Fruit fly (Drosophila melanogaster) whole organism, embryonic: Measurements from ENCODE around the gene mirr.

Experiments used
- CG6765 ChIP-seq: fragments of 200-800 bp; sonication (Bioruptor generic); optimal IDR thresholded peaks from 3 replicates; lab custom pipeline; 2017; ENCODE audit warnings: missing biosample characterization, mild to moderate bottlenecking, missing genetic modification characterization
- Jarid2 ChIP-seq: fragments of 200-800 bp; sonication (Bioruptor generic); optimal IDR thresholded peaks from 3 replicates; lab custom pipeline; 2017; ENCODE audit warnings: mild to moderate bottlenecking, missing biosample characterization, missing genetic modification reagents, missing genetic modification characterization
- Sox102F ChIP-seq: fragments of 200-800 bp; sonication (Bioruptor generic); optimal IDR thresholded peaks from 2 replicates; lab custom pipeline; 2018; ENCODE audit warnings: missing biosample characterization, mild to moderate bottlenecking, missing genetic modification characterization, moderate library complexity
- mirr ChIP-seq: fragments of 200-800 bp; sonication (Bioruptor generic); optimal IDR thresholded peaks from 3 replicates; lab custom pipeline; 2018; ENCODE audit warnings: missing biosample characterization, mild to moderate bottlenecking, missing genetic modification characterization
- peb ChIP-seq: fragments of 200-800 bp; sonication (Bioruptor generic); IDR thresholded peaks from 2 replicates; pipeline ENCODE4 v1.3.6; 2022; ENCODE audit warnings: missing biosample characterization, missing genetic modification characterization

DNA sequence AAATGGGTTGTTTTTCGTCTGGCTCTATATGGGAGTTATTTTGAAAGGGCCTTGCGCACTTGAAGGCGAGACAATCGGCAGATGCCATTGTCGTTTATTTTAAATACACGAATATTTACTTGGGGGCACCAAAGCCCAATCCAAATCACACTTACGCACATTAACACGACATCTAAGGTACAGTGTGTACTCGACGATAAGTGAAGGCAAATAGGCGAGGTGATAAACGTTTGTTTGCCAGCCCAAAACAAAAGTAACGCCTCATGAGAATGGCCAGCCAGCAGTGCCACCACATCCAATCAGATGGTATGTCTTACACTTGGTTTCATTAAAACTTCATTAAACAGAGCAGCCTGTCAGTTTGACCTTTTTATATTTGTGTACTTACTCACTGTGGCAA lies 8.7 kb upstream of the mirr start:
- no peak for TF ChIP-seq CG6765 (GFP tag; lab: Kevin White, UChicago)
- TF ChIP-seq Sox102F, result peak; percentile 20
- TF ChIP-seq peb, result no peak
- peak; percentile 90 for TF ChIP-seq mirr (GFP tag; lab: Kevin White, UChicago)
- peak; percentile 25 for TF ChIP-seq Jarid2 (GFP tag; lab: Kevin White, UChicago)
